Fruit fly (Drosophila melanogaster) whole organism, embryonic: ENCODE data around the gene Cpr62Bc.

Experiments
- BEAF-32 ChIP-seq: fragments of 200-800 bp; sonication (Bioruptor generic); optimal IDR thresholded peaks from 3 replicates; lab custom pipeline; 2017; ENCODE audit warnings: missing biosample characterization, missing genetic modification characterization, mild to moderate bottlenecking, moderate library complexity, missing genetic modification reagents
- Bdp1 ChIP-seq: fragments of 200-800 bp; sonication (Bioruptor generic); optimal IDR thresholded peaks from 3 replicates; lab custom pipeline; 2016; ENCODE audit warnings: missing biosample characterization, missing genetic modification characterization
- Bteb2 ChIP-seq: fragments of 200-800 bp; sonication (Bioruptor generic); optimal IDR thresholded peaks from 2 replicates; lab custom pipeline; 2016; ENCODE audit warnings: missing biosample characterization, missing genetic modification characterization
- CG10366 ChIP-seq: fragments of 200-800 bp; sonication (Bioruptor generic); IDR thresholded peaks from 2 replicates; pipeline ENCODE4 v1.3.6; 2022; ENCODE audit warnings: missing biosample characterization, missing genetic modification characterization
- CG10543 ChIP-seq: fragments of 200-800 bp; sonication (Bioruptor generic); optimal IDR thresholded peaks from 3 replicates; lab custom pipeline; 2017; ENCODE audit warnings: missing biosample characterization, mild to moderate bottlenecking, missing genetic modification characterization, moderate library complexity
- CG10959 ChIP-seq: fragments of 200-800 bp; sonication (Bioruptor generic); IDR thresholded peaks from 2 replicates; pipeline ENCODE4 v1.3.6; 2022; ENCODE audit warnings: missing biosample characterization, missing genetic modification characterization
- CG11085 ChIP-seq: fragments of 200-800 bp; sonication (Bioruptor generic); IDR thresholded peaks from 2 replicates; pipeline ENCODE4 v1.3.6; 2022; ENCODE audit warnings: missing biosample characterization, missing genetic modification characterization
- CG1233 ChIP-seq: fragments of 200-800 bp; sonication (Bioruptor generic); optimal IDR thresholded peaks from 4 replicates; lab custom pipeline; 2018; ENCODE audit warnings: missing biosample characterization, mild to moderate bottlenecking, missing genetic modification characterization
- CG16813 ChIP-seq: fragments of 200-800 bp; sonication (Bioruptor generic); IDR thresholded peaks from 3 replicates; pipeline ENCODE4 v1.3.6; 2022; ENCODE audit warnings: missing biosample characterization, missing genetic modification characterization; ENCODE audit not compliant: partially characterized antibody
- CG2875 ChIP-seq: fragments of 200-800 bp; sonication (Bioruptor generic); optimal IDR thresholded peaks from 2 replicates; lab custom pipeline; 2017; ENCODE audit warnings: missing biosample characterization, mild to moderate bottlenecking, missing genetic modification characterization, missing genetic modification reagents
- CG2889 ChIP-seq: fragments of 200-800 bp; sonication (Bioruptor generic); IDR thresholded peaks from 3 replicates; pipeline ENCODE4 v1.3.6; 2022; ENCODE audit warnings: missing biosample characterization, missing genetic modification characterization
- CG32767 ChIP-seq: fragments of 200-800 bp; sonication (Bioruptor generic); IDR thresholded peaks from 2 replicates; pipeline ENCODE4 v1.3.6; 2022; ENCODE audit warnings: missing biosample characterization, missing genetic modification characterization
- CG3407 ChIP-seq: fragments of 200-800 bp; sonication (Bioruptor generic); optimal IDR thresholded peaks from 2 replicates; lab custom pipeline; 2018; ENCODE audit warnings: missing biosample characterization, mild to moderate bottlenecking, missing genetic modification characterization
- CG3726 ChIP-seq: fragments of 200-800 bp; sonication (Bioruptor generic); IDR thresholded peaks from 3 replicates; pipeline ENCODE4, ENCODE4 v1.3.6; 2022; ENCODE audit warnings: missing biosample characterization, missing genetic modification characterization
- CG3838 ChIP-seq: fragments of 200-800 bp; sonication (Bioruptor generic); optimal IDR thresholded peaks from 3 replicates; lab custom pipeline; 2016; ENCODE audit warnings: missing biosample characterization, missing genetic modification characterization
- CG3995 ChIP-seq: fragments of 200-800 bp; sonication (Bioruptor generic); optimal IDR thresholded peaks from 3 replicates; lab custom pipeline; 2016; ENCODE audit warnings: missing biosample characterization, missing genetic modification characterization
- CG6254 ChIP-seq: fragments of 200-800 bp; sonication (Bioruptor generic); optimal IDR thresholded peaks from 3 replicates; lab custom pipeline; 2017; ENCODE audit warnings: mild to moderate bottlenecking, missing biosample characterization, missing genetic modification reagents, missing genetic modification characterization
- CG6683 ChIP-seq: fragments of 200-800 bp; sonication (Bioruptor generic); optimal IDR thresholded peaks from 2 replicates; lab custom pipeline; 2017; ENCODE audit warnings: missing biosample characterization, mild to moderate bottlenecking, missing genetic modification characterization, missing genetic modification reagents
- CG6689 ChIP-seq: fragments of 200-800 bp; sonication (Bioruptor generic); IDR thresholded peaks from 2 replicates; pipeline ENCODE4 v1.3.6; 2022; ENCODE audit warnings: missing biosample characterization, missing genetic modification characterization
- CG6813 ChIP-seq: fragments of 200-800 bp; sonication (Bioruptor generic); optimal IDR thresholded peaks from 2 replicates; lab custom pipeline; 2017; ENCODE audit warnings: missing biosample characterization, missing genetic modification characterization, mild to moderate bottlenecking, moderate library complexity, missing genetic modification reagents
- CG7271 ChIP-seq: fragments of 200-800 bp; sonication (Bioruptor generic); optimal IDR thresholded peaks from 2 replicates; lab custom pipeline; 2018; ENCODE audit warnings: missing biosample characterization, mild to moderate bottlenecking, missing genetic modification characterization, moderate library complexity
- CG7357 ChIP-seq: fragments of 200-800 bp; sonication (Bioruptor generic); IDR thresholded peaks from 3 replicates; pipeline ENCODE4 v1.3.6; 2022; ENCODE audit warnings: missing biosample characterization, missing genetic modification characterization
- CG9609 ChIP-seq: fragments of 200-800 bp; sonication (Bioruptor generic); optimal IDR thresholded peaks from 3 replicates; lab custom pipeline; 2016; ENCODE audit warnings: missing biosample characterization, missing genetic modification characterization
- Dip2 ChIP-seq: fragments of 200-800 bp; sonication (Bioruptor generic); IDR thresholded peaks from 2 replicates; pipeline ENCODE4 v1.3.6; 2022; ENCODE audit warnings: missing biosample characterization, missing genetic modification characterization
- Dip3 ChIP-seq: fragments of 200-800 bp; sonication (Bioruptor generic); optimal IDR thresholded peaks from 3 replicates; lab custom pipeline; 2016; ENCODE audit warnings: missing biosample characterization, missing genetic modification characterization
- HHEX ChIP-seq: fragments of 200-800 bp; sonication (Bioruptor generic); optimal IDR thresholded peaks from 3 replicates; lab custom pipeline; 2017; ENCODE audit warnings: missing biosample characterization, mild to moderate bottlenecking, missing genetic modification characterization, missing genetic modification reagents
- Oli ChIP-seq: fragments of 200-800 bp; sonication (Bioruptor generic); optimal IDR thresholded peaks from 2 replicates; lab custom pipeline; 2018; ENCODE audit warnings: missing biosample characterization, mild to moderate bottlenecking, missing genetic modification characterization, moderate library complexity
- Rx ChIP-seq: fragments of 200-800 bp; sonication (Bioruptor generic); IDR thresholded peaks from 2 replicates; pipeline ENCODE4 v1.3.6; 2022; ENCODE audit warnings: missing biosample characterization, missing genetic modification characterization
- Side ChIP-seq: fragments of 200-800 bp; sonication (Bioruptor generic); optimal IDR thresholded peaks from 2 replicates; lab custom pipeline; 2016; ENCODE audit warnings: missing biosample characterization, missing genetic modification characterization
- Sry-β ChIP-seq: fragments of 200-800 bp; sonication (Bioruptor generic); optimal IDR thresholded peaks from 2 replicates; lab custom pipeline; 2018; ENCODE audit warnings: missing biosample characterization, mild to moderate bottlenecking, missing genetic modification characterization, moderate library complexity
- Xrp1 ChIP-seq: fragments of 200-800 bp; sonication (Bioruptor generic); IDR thresholded peaks from 2 replicates; pipeline ENCODE4 v1.3.6; 2022; ENCODE audit warnings: missing biosample characterization, missing genetic modification characterization
- ash1 ChIP-seq: fragments of 200-800 bp; sonication (Bioruptor generic); optimal IDR thresholded peaks from 2 replicates; lab custom pipeline; 2018; ENCODE audit warnings: missing biosample characterization, mild to moderate bottlenecking, missing genetic modification characterization
- cwo ChIP-seq: fragments of 200-800 bp; sonication (Bioruptor generic); optimal IDR thresholded peaks from 3 replicates; lab custom pipeline; 2017; ENCODE audit warnings: missing biosample characterization, missing genetic modification characterization, mild to moderate bottlenecking, moderate library complexity, missing genetic modification reagents
- dpn ChIP-seq, 2 experiments: fragments of 200-800 bp; sonication (Bioruptor generic); optimal IDR thresholded peaks; 3 replicates each; lab custom pipeline; 2016; ENCODE audit warnings: missing biosample characterization in 2 of 2, missing genetic modification characterization in 2 of 2
- emc ChIP-seq: fragments of 200-800 bp; sonication (Bioruptor generic); optimal IDR thresholded peaks from 2 replicates; lab custom pipeline; 2016; ENCODE audit warnings: missing biosample characterization, missing genetic modification characterization
- ems ChIP-seq: fragments of 200-800 bp; sonication (Bioruptor generic); optimal IDR thresholded peaks from 3 replicates; lab custom pipeline; 2016; ENCODE audit warnings: missing biosample characterization, missing genetic modification characterization
- eve ChIP-seq, 2 experiments: fragments of >200 bp; optimal IDR thresholded peaks; 2 replicates each; lab custom pipeline; 2017; ENCODE audit warnings: missing biosample characterization in 2 of 2, missing genetic modification characterization in 2 of 2
- gem ChIP-seq: fragments of 200-800 bp; sonication (Bioruptor generic); optimal IDR thresholded peaks from 2 replicates; lab custom pipeline; 2019; ENCODE audit warnings: missing biosample characterization, mild to moderate bottlenecking, missing genetic modification characterization, moderate library complexity
- hbn ChIP-seq: fragments of 200-800 bp; sonication (Bioruptor generic); IDR thresholded peaks from 2 replicates; pipeline ENCODE4 v1.3.6; 2022; ENCODE audit warnings: missing biosample characterization, missing genetic modification characterization; ENCODE audit not compliant: partially characterized antibody
- insv ChIP-seq, 2 experiments: fragments of 200-800 bp; sonication (Bioruptor generic); optimal IDR thresholded peaks; 3 replicates each; lab custom pipeline; 2016 to 2018; ENCODE audit warnings: missing biosample characterization in 2 of 2, missing genetic modification characterization in 2 of 2
- nau ChIP-seq: fragments of 200-800 bp; sonication (Bioruptor generic); optimal IDR thresholded peaks from 3 replicates; lab custom pipeline; 2017; ENCODE audit warnings: missing biosample characterization, mild to moderate bottlenecking, missing genetic modification characterization, missing genetic modification reagents
- otp ChIP-seq: fragments of 200-800 bp; sonication (Bioruptor generic); IDR thresholded peaks from 3 replicates; pipeline ENCODE4, ENCODE4 v1.3.6; 2022; ENCODE audit warnings: missing biosample characterization, missing genetic modification characterization
- prd ChIP-seq, 3 experiments: fragments of >200 bp in 2 of 3; fragments of 200-800 bp in 1 of 3; sonication (Bioruptor generic) in 1 of 3; optimal IDR thresholded peaks in 2 of 3; IDR thresholded peaks in 1 of 3; 2 replicates in 2 of 3; 3 replicates in 1 of 3; pipeline versions ENCODE4 v1.3.6 to Lab custom; 2017 to 2022; ENCODE audit warnings: missing biosample characterization in 1 of 3, missing genetic modification characterization in 1 of 3
- ro ChIP-seq: fragments of 200-800 bp; sonication (Bioruptor generic); IDR thresholded peaks from 2 replicates; pipeline ENCODE4 v1.3.6; 2022; ENCODE audit warnings: missing biosample characterization, missing genetic modification characterization
- sqz ChIP-seq: fragments of 200-800 bp; sonication (Bioruptor generic); optimal IDR thresholded peaks from 3 replicates; lab custom pipeline; 2018; ENCODE audit warnings: missing biosample characterization, mild to moderate bottlenecking, missing genetic modification characterization
- tap ChIP-seq: fragments of 200-800 bp; optimal IDR thresholded peaks from 3 replicates; lab custom pipeline; 2019; ENCODE audit warnings: missing biosample characterization, mild to moderate bottlenecking, missing genetic modification characterization, moderate library complexity
- tin ChIP-seq: fragments of 200-800 bp; sonication (Bioruptor generic); optimal IDR thresholded peaks from 3 replicates; lab custom pipeline; 2016; ENCODE audit warnings: missing biosample characterization, missing genetic modification characterization
- vvl ChIP-seq: fragments of 200-800 bp; sonication (Bioruptor generic); IDR thresholded peaks from 2 replicates; pipeline ENCODE4 v1.3.6; 2022; ENCODE audit warnings: missing biosample characterization, missing genetic modification characterization
- wor ChIP-seq: fragments of 200-800 bp; sonication (Bioruptor generic); IDR thresholded peaks from 2 replicates; pipeline ENCODE4 v1.3.6; 2022; ENCODE audit warnings: missing biosample characterization, missing genetic modification characterization

Cpr62Bc gene

dm6 chr3L:1861794-1862447, 20.0 kb upstream of the Cpr62Bc start, which contains the start of gene Rap1 (continued):
- TF ChIP-seq hbn (GFP tag; lab: Robert Waterston, UW) (peak; percentile 84), Side (GFP tag; lab: Kevin White, UChicago) (peak; percentile 72), wor (GFP tag; lab: Robert Waterston, UW) (peak; percentile 15; the same call in 1 of the 2 replicates), CG10543 (GFP tag; lab: Kevin White, UChicago) (peak; percentile 32), otp (GFP tag; lab: Robert Waterston, UW) (no peak), CG7357 (GFP tag; lab: Robert Waterston, UW) (peak; percentile 15; the same call in 1 of the 3 replicates), ro (GFP tag; lab: Robert Waterston, UW) (no peak), CG6683 (GFP tag; lab: Kevin White, UChicago) (peak; percentile 2), CG6254 (GFP tag; lab: Kevin White, UChicago) (peak; percentile 5), Dip2 (GFP tag; lab: Robert Waterston, UW) (no peak), eve (GFP tag; optimal IDR thresholded peaks at IDR 0.05; lab: Kevin White, UChicago) (no peak), gem (peak; percentile 59), ems (GFP tag; lab: Kevin White, UChicago) (peak; percentile 56), CG11085 (GFP tag; lab: Robert Waterston, UW) (peak; percentile 68), CG3726 (GFP tag; lab: Robert Waterston, UW) (no peak), CG16813 (GFP tag; lab: Robert Waterston, UW) (peak; percentile 97), Dip3 (GFP tag; lab: Kevin White, UChicago) (peak; percentile 57), Oli (tag; lab: Kevin White, UChicago) (peak; percentile 7), ash1 (GFP tag; lab: Kevin White, UChicago) (no peak), insv (GFP tag; optimal IDR thresholded peaks at IDR 0.05; lab: Kevin White, UChicago) (no peak), CG6813 (GFP tag; lab: Kevin White, UChicago) (no peak), sqz (no peak), HHEX (GFP tag; lab: Kevin White, UChicago) (peak; percentile 60), tin (GFP tag; lab: Kevin White, UChicago) (peak; percentile 71), CG3838 (GFP tag; lab: Kevin White, UChicago) (no peak), tap (tag; lab: Kevin White, UChicago) (no peak), Sry-β (GFP tag; lab: Kevin White, UChicago) (peak; percentile 29), CG3407 (GFP tag; lab: Kevin White, UChicago) (peak; percentile 4), Bteb2 (GFP tag; lab: Kevin White, UChicago) (no peak), CG2889 (GFP tag; lab: Robert Waterston, UW) (peak; percentile 64; the same call in 2 of the 3 replicates), Bdp1 (GFP tag; lab: Kevin White, UChicago) (peak; percentile 19), vvl (GFP tag; lab: Robert Waterston, UW) (peak; percentile 81), CG3995 (no peak), Xrp1 (GFP tag; lab: Robert Waterston, UW) (peak; percentile 69), CG9609 (GFP tag; lab: Kevin White, UChicago) (peak; percentile 29), cwo (peak; percentile 6), CG1233 (GFP tag; lab: Kevin White, UChicago) (peak; percentile 52), CG7271 (tag; lab: Kevin White, UChicago) (peak; percentile 67), nau (GFP tag; lab: Kevin White, UChicago) (no peak), CG10366 (GFP tag; lab: Robert Waterston, UW) (peak; percentile 75), BEAF-32 (GFP tag; lab: Kevin White, UChicago) (peak; percentile 91), CG2875 (peak; percentile 21), Rx (GFP tag; lab: Robert Waterston, UW) (peak; percentile 46), CG6689 (GFP tag; lab: Robert Waterston, UW) (peak; percentile 57), CG10959 (GFP tag; lab: Robert Waterston, UW) (peak; percentile 58), emc (GFP tag; lab: Kevin White, UChicago) (peak; percentile 18), CG32767 (GFP tag; lab: Robert Waterston, UW) (no peak; the same call in none of the 2 replicates), dpn (GFP tag; optimal IDR thresholded peaks at IDR 0.05; lab: Kevin White, UChicago) (peak; percentile 45 to 70), prd (optimal IDR thresholded peaks at IDR 0.05; lab: Kevin White, UChicago) (no peak), prd (GFP tag; IDR thresholded peaks at IDR 0.05; lab: Robert Waterston, UW) (peak; percentile 90)
